Fruit fly (Drosophila melanogaster): ENCODE results near the gene CG3868.

Gene CG3868

dm6 chr3L:14356507-14357291 lies 45.8 kb downstream of the CG3868 start:
- TF ChIP-seq CG9948 (tag; optimal IDR thresholded peaks at IDR 0.05), result peak; percentile 29
- TF ChIP-seq gl (tag; optimal IDR thresholded peaks at IDR 0.05), result no peak
- TF ChIP-seq CG8301 (tag; optimal IDR thresholded peaks at IDR 0.05), result peak; percentile 2
- peak; percentile 17 for TF ChIP-seq CG14655 (GFP tag; optimal IDR thresholded peaks at IDR 0.05)
- TF ChIP-seq rn (GFP tag; IDR thresholded peaks at IDR 0.05), result no peak
- peak; percentile 15 for TF ChIP-seq CG15710 (tag; optimal IDR thresholded peaks at IDR 0.05)
- TF ChIP-seq CG32121 (GFP tag; IDR thresholded peaks at IDR 0.05), result no peak
- peak; percentile 1 for TF ChIP-seq CG8159 (tag; optimal IDR thresholded peaks at IDR 0.05)
- TF ChIP-seq Pif1A (GFP tag; optimal IDR thresholded peaks at IDR 0.05), result no peak

DNA sequence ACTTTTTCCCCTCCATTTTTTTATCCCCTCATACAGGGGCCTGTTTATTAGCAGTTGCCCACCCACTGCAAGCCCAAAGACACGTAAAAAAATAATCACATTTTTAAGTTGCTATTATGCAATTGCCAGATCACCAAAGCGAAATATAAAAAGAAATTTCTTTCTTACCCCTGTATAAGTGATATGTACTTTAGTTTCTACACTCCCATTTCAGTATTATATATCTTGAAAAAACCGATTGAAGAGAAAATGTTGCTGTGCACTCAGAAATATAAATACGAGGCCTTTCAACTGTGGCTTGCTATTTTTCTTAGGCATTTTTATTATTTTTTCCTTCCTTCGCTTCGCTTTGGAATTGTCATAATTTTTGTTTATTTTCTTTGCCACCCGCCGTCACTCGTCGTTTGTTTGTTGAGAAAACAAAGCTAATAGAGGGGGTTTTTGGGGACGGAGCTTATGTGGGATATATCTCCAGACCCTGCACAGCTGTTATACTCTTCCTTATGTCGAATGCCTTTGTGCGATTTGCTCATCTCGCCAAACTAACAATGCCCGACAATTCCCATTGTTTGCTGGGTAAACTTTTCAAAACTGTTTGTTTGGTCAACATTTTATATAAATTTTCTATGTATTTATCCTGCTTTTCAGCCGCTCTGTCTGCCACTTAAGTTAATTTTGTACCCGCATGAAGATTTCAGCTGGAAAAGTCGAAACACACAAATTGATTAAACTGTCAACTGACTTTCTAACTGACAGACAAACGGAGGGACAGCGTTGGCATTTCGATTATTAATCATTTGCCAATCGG lies 48.0 kb downstream of the CG3868 start:
- TF ChIP-seq CG12605 (GFP tag; IDR thresholded peaks at IDR 0.05) (no peak), CG14655 (GFP tag; optimal IDR thresholded peaks at IDR 0.05) (peak; percentile 47), Pif1A (GFP tag; optimal IDR thresholded peaks at IDR 0.05) (peak; percentile 4), CG8301 (tag; optimal IDR thresholded peaks at IDR 0.05) (peak; percentile 15)

DNA sequence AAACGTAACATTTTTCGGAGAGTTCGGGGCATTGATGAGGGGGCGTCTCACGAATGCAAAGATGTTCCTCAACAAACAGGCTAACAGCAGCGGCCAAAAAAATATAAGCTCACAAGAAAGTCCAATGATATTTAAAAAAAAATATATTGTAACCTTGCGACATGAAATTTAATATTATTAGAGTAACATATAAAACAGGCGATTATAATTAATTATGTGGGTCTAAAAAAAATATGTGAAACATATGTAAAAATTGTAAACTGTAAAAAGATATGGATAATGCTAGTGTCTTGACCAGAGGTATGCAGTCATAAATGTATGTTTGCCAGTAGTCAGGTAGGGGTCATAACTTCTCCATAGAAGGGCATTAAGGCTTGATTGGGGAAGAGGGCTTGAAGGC lies 49.4 kb downstream of the CG3868 start:
- TF ChIP-seq CG12605 (GFP tag; IDR thresholded peaks at IDR 0.05) (no peak), CG15710 (tag; optimal IDR thresholded peaks at IDR 0.05) (peak; percentile 52), CG14655 (GFP tag; optimal IDR thresholded peaks at IDR 0.05) (peak; percentile 61), CG8159 (tag; optimal IDR thresholded peaks at IDR 0.05) (peak; percentile 56), CG32121 (GFP tag; IDR thresholded peaks at IDR 0.05) (no peak), CG34367 (tag; optimal IDR thresholded peaks at IDR 0.05) (peak; percentile 35), Pif1A (GFP tag; optimal IDR thresholded peaks at IDR 0.05) (peak; percentile 31), Snoo (tag; optimal IDR thresholded peaks at IDR 0.05) (peak; percentile 32), Pif1B (GFP tag; optimal IDR thresholded peaks at IDR 0.05) (peak; percentile 34), CG9948 (tag; optimal IDR thresholded peaks at IDR 0.05) (peak; percentile 62), CG8301 (tag; optimal IDR thresholded peaks at IDR 0.05) (peak; percentile 54), Ets98B (GFP tag; IDR thresholded peaks at IDR 0.05) (no peak), CG10348 (GFP tag; IDR thresholded peaks at IDR 0.05) (no peak), rn (GFP tag; IDR thresholded peaks at IDR 0.05) (no peak), fd96Ca (GFP tag; IDR thresholded peaks at IDR 0.05) (no peak), CG17806 (tag; optimal IDR thresholded peaks at IDR 0.05) (peak; percentile 52), CG4496 (GFP tag; IDR thresholded peaks at IDR 0.05) (0 out of 3 replicates have a peak, but pooled peaks have one; percentile 19), gl (tag; optimal IDR thresholded peaks at IDR 0.05) (no peak), CG13204 (GFP tag; optimal IDR thresholded peaks at IDR 0.05) (no peak), EcR (GFP tag; optimal IDR thresholded peaks at IDR 0.05) (no peak), D1 (tag; optimal IDR thresholded peaks at IDR 0.05) (peak; percentile 8)

- TF ChIP-seq CG4496 (GFP tag; IDR thresholded peaks at IDR 0.05) (no peak), CG12605 (GFP tag; IDR thresholded peaks at IDR 0.05) (no peak), CG17806 (tag; optimal IDR thresholded peaks at IDR 0.05) (peak; percentile 54), CG34367 (tag; optimal IDR thresholded peaks at IDR 0.05) (peak; percentile 64), fd96Ca (GFP tag; IDR thresholded peaks at IDR 0.05) (0 out of 3 replicates have a peak, but pooled peaks have one; percentile 39), CG14655 (GFP tag; optimal IDR thresholded peaks at IDR 0.05) (peak; percentile 68), CG13204 (GFP tag; optimal IDR thresholded peaks at IDR 0.05) (no peak), CG15710 (tag; optimal IDR thresholded peaks at IDR 0.05) (peak; percentile 71), D1 (tag; optimal IDR thresholded peaks at IDR 0.05) (peak; percentile 21), CG8159 (tag; optimal IDR thresholded peaks at IDR 0.05) (peak; percentile 71), Pif1A (GFP tag; optimal IDR thresholded peaks at IDR 0.05) (peak; percentile 47), CG8301 (tag; optimal IDR thresholded peaks at IDR 0.05) (peak; percentile 14), CG9948 (tag; optimal IDR thresholded peaks at IDR 0.05) (peak; percentile 68)
These were observed 51.7 kb downstream of the CG3868 start for dm6 chr3L:14350814-14351213.
